Worm (Caenorhabditis elegans) whole organism, late embryonic: Measurements from ENCODE around the gene C39E9.8.

Experiments
- dmd-4 ChIP-seq: sonication (generic microtip); optimal IDR thresholded peaks from 2 replicates; lab custom pipeline; 2016; ENCODE audit warnings: borderline replicate concordance, missing genetic modification characterization, missing compliant biosample characterization
- hlh-30 ChIP-seq: sonication (generic microtip); optimal IDR thresholded peaks from 2 replicates; lab custom pipeline; 2017; ENCODE audit warnings: antibody characterized with exemption, missing genetic modification characterization, missing compliant biosample characterization; ENCODE audit not compliant: insufficient read depth
- hlh-8 ChIP-seq: sonication (generic microtip); optimal IDR thresholded peaks from 2 replicates; lab custom pipeline; 2016; ENCODE audit warnings: missing genotype, missing genetic modification characterization, missing compliant biosample characterization
- pha-4 ChIP-seq: fragments of 150-350 bp; optimal IDR thresholded peaks from 2 replicates; lab custom pipeline; 2018; ENCODE audit warnings: missing biosample characterization, missing genetic modification reagents, missing genetic modification characterization
- rnt-1 ChIP-seq: sonication (generic microtip); optimal IDR thresholded peaks from 2 replicates; lab custom pipeline; 2016; ENCODE audit warnings: missing genetic modification characterization, missing compliant biosample characterization
- sdc-2 ChIP-seq: sonication (generic microtip); optimal IDR thresholded peaks from 2 replicates; lab custom pipeline; 2016; ENCODE audit warnings: missing genotype, missing genetic modification characterization, missing compliant biosample characterization
- syd-9 ChIP-seq: sonication (generic microtip); optimal IDR thresholded peaks from 2 replicates; lab custom pipeline; 2016; ENCODE audit warnings: mild to moderate bottlenecking, missing genetic modification characterization, moderate library complexity, missing compliant biosample characterization
- tbx-2 ChIP-seq: sonication (generic microtip); optimal IDR thresholded peaks from 2 replicates; lab custom pipeline; 2016; ENCODE audit warnings: missing genetic modification characterization, missing compliant biosample characterization

- TF ChIP-seq hlh-30 (tag; lab: Kevin White, UChicago) (no peak), dmd-4 (no peak), hlh-8 (tag; lab: Kevin White, UChicago) (no peak), sdc-2 (tag; lab: Kevin White, UChicago) (no peak), pha-4 (no peak), rnt-1 (tag; lab: Kevin White, UChicago) (no peak), syd-9 (tag; lab: Kevin White, UChicago) (no peak), tbx-2 (no peak)
Measured at ce11 chrIV:13080185-13080584, 939 bp downstream of the C39E9.8 start.
